Fruit fly (Drosophila melanogaster) whole organism, embryonic: ENCODE data around the gene Gk2.

ENCODE experiments used
- CG10267 ChIP-seq: fragments of 200-800 bp; sonication (Bioruptor generic); optimal IDR thresholded peaks from 2 replicates; lab custom pipeline; 2018; ENCODE audit warnings: missing biosample characterization, mild to moderate bottlenecking, missing genetic modification characterization, moderate library complexity
- CG10366 ChIP-seq: fragments of 200-800 bp; sonication (Bioruptor generic); IDR thresholded peaks from 2 replicates; pipeline ENCODE4 v1.3.6; 2022; ENCODE audit warnings: missing biosample characterization, missing genetic modification characterization
- CG11093 ChIP-seq: fragments of 200-800 bp; sonication (Bioruptor generic); IDR thresholded peaks from 3 replicates; pipeline ENCODE4 v1.3.6; 2022; ENCODE audit warnings: missing biosample characterization, missing genetic modification characterization
- CG11247 ChIP-seq: fragments of 200-800 bp; sonication (Bioruptor generic); IDR thresholded peaks from 2 replicates; pipeline ENCODE4 v1.3.6; 2022; ENCODE audit warnings: missing biosample characterization, missing genetic modification characterization
- CG12769 ChIP-seq: fragments of 200-800 bp; sonication (Bioruptor generic); optimal IDR thresholded peaks from 2 replicates; lab custom pipeline; 2019; ENCODE audit warnings: missing biosample characterization, mild to moderate bottlenecking, missing genetic modification characterization, moderate library complexity
- CG13287 ChIP-seq: fragments of 200-800 bp; sonication (Bioruptor generic); IDR thresholded peaks from 2 replicates; pipeline ENCODE4 v1.3.6; 2022; ENCODE audit warnings: missing biosample characterization, missing genetic modification characterization; ENCODE audit not compliant: partially characterized antibody
- CG14441 ChIP-seq: fragments of 200-800 bp; sonication (Bioruptor generic); IDR thresholded peaks from 2 replicates; pipeline ENCODE4 v1.3.6; 2022; ENCODE audit warnings: missing biosample characterization, missing genetic modification characterization
- CG15601 ChIP-seq: fragments of 200-800 bp; sonication (Bioruptor generic); optimal IDR thresholded peaks from 3 replicates; lab custom pipeline; 2019; ENCODE audit warnings: missing biosample characterization, mild to moderate bottlenecking, missing genetic modification characterization, moderate library complexity
- CG16779 ChIP-seq: fragments of 200-800 bp; sonication (Bioruptor generic); IDR thresholded peaks from 2 replicates; pipeline ENCODE4 v1.3.6; 2022; ENCODE audit warnings: missing biosample characterization, missing genetic modification characterization
- CG16863 ChIP-seq: fragments of 200-800 bp; sonication (Bioruptor generic); optimal IDR thresholded peaks from 3 replicates; lab custom pipeline; 2016; ENCODE audit warnings: missing biosample characterization, missing genetic modification characterization
- CG17361 ChIP-seq: fragments of 200-800 bp; sonication (Bioruptor generic); IDR thresholded peaks from 3 replicates; pipeline ENCODE4 v1.3.6; 2022; ENCODE audit warnings: missing biosample characterization, missing genetic modification characterization
- CG1792 ChIP-seq: fragments of 200-800 bp; sonication (Bioruptor generic); optimal IDR thresholded peaks from 2 replicates; lab custom pipeline; 2016; ENCODE audit warnings: missing biosample characterization, missing genetic modification characterization
- CG2120 ChIP-seq: fragments of 200-800 bp; sonication (Bioruptor generic); optimal IDR thresholded peaks from 3 replicates; lab custom pipeline; 2016; ENCODE audit warnings: missing biosample characterization, missing genetic modification characterization
- CG31441 ChIP-seq: fragments of 200-800 bp; sonication (Bioruptor generic); IDR thresholded peaks from 2 replicates; pipeline ENCODE4 v1.3.6; 2022; ENCODE audit warnings: missing biosample characterization, missing genetic modification characterization
- CG33557 ChIP-seq: fragments of 200-800 bp; sonication (Bioruptor generic); optimal IDR thresholded peaks from 2 replicates; lab custom pipeline; 2019; ENCODE audit warnings: missing biosample characterization, mild to moderate bottlenecking, missing genetic modification characterization, moderate library complexity
- CG3847 ChIP-seq: fragments of 200-800 bp; sonication (Bioruptor generic); IDR thresholded peaks from 2 replicates; pipeline ENCODE4 v1.3.6; 2022; ENCODE audit warnings: missing biosample characterization, missing genetic modification characterization
- CG5245 ChIP-seq: fragments of 200-800 bp; sonication (Bioruptor generic); optimal IDR thresholded peaks from 3 replicates; lab custom pipeline; 2016; ENCODE audit warnings: missing biosample characterization, missing genetic modification characterization
- CG7987 ChIP-seq: fragments of 200-800 bp; sonication (Bioruptor generic); optimal IDR thresholded peaks from 2 replicates; lab custom pipeline; 2018; ENCODE audit warnings: missing biosample characterization, mild to moderate bottlenecking, missing genetic modification characterization, moderate library complexity
- Doc2 ChIP-seq: fragments of 200-800 bp; sonication (Bioruptor generic); IDR thresholded peaks from 2 replicates; pipeline ENCODE4 v1.3.6; 2022; ENCODE audit warnings: missing biosample characterization, missing genetic modification characterization
- Dref ChIP-seq: fragments of 200-800 bp; sonication (Bioruptor generic); IDR thresholded peaks from 2 replicates; pipeline ENCODE4 v1.3.6; 2022; ENCODE audit warnings: missing biosample characterization, missing genetic modification characterization
- Ets65A ChIP-seq: fragments of 200-800 bp; sonication (Bioruptor generic); peaks from one replicate; lab custom pipeline; 2016; ENCODE audit warnings: missing biosample characterization, missing genetic modification characterization
- Fer2 ChIP-seq: fragments of 200-800 bp; sonication (Bioruptor generic); optimal IDR thresholded peaks from 2 replicates; lab custom pipeline; 2018; ENCODE audit warnings: missing biosample characterization, mild to moderate bottlenecking, missing genetic modification characterization, moderate library complexity
- Gug ChIP-seq: fragments of 200-800 bp; sonication (Bioruptor generic); IDR thresholded peaks from 4 replicates; pipeline ENCODE4 v1.3.6; 2022; ENCODE audit warnings: missing biosample characterization, missing genetic modification characterization
- HHEX ChIP-seq: fragments of 200-800 bp; sonication (Bioruptor generic); optimal IDR thresholded peaks from 3 replicates; lab custom pipeline; 2017; ENCODE audit warnings: missing biosample characterization, mild to moderate bottlenecking, missing genetic modification characterization, missing genetic modification reagents
- HLH3B ChIP-seq: fragments of 200-800 bp; sonication (Bioruptor generic); IDR thresholded peaks from 2 replicates; pipeline ENCODE4 v1.3.6; 2022; ENCODE audit warnings: missing biosample characterization, missing genetic modification characterization
- Hand ChIP-seq: fragments of 200-800 bp; sonication (Bioruptor generic); optimal IDR thresholded peaks from 2 replicates; lab custom pipeline; 2017; ENCODE audit warnings: mild to moderate bottlenecking, missing biosample characterization, missing genetic modification reagents, missing genetic modification characterization
- Neu2 ChIP-seq: fragments of 200-800 bp; sonication (Bioruptor generic); optimal IDR thresholded peaks from 3 replicates; lab custom pipeline; 2016; ENCODE audit warnings: missing biosample characterization, missing genetic modification characterization, borderline replicate concordance
- Oaz ChIP-seq: fragments of 200-800 bp; sonication (Bioruptor generic); IDR thresholded peaks from 2 replicates; pipeline ENCODE4 v1.3.6; 2022; ENCODE audit warnings: missing biosample characterization, missing genetic modification characterization
- Oli ChIP-seq: fragments of 200-800 bp; sonication (Bioruptor generic); optimal IDR thresholded peaks from 2 replicates; lab custom pipeline; 2018; ENCODE audit warnings: missing biosample characterization, mild to moderate bottlenecking, missing genetic modification characterization, moderate library complexity
- Pdp1 ChIP-seq, 2 experiments: fragments of 200-800 bp; sonication (Bioruptor generic); optimal IDR thresholded peaks; 3 replicates each; lab custom pipeline; 2016; ENCODE audit warnings: missing biosample characterization in 2 of 2, missing genetic modification characterization in 2 of 2, mild to moderate bottlenecking in 1 of 2, moderate library complexity in 1 of 2
- Sox100B ChIP-seq: fragments of 200-800 bp; sonication (Bioruptor generic); optimal IDR thresholded peaks from 3 replicates; lab custom pipeline; 2018; ENCODE audit warnings: missing biosample characterization, mild to moderate bottlenecking, missing genetic modification characterization
- Taf1 ChIP-seq: fragments of 200-800 bp; sonication (Bioruptor generic); IDR thresholded peaks from 2 replicates; pipeline ENCODE4 v1.3.6; 2022; ENCODE audit warnings: missing biosample characterization, missing genetic modification characterization
- abd-A ChIP-seq: fragments of 200-800 bp; sonication (Bioruptor generic); optimal IDR thresholded peaks from 3 replicates; lab custom pipeline; 2019; ENCODE audit warnings: missing biosample characterization, mild to moderate bottlenecking, missing genetic modification characterization, moderate library complexity
- br ChIP-seq: fragments of >200 bp; optimal IDR thresholded peaks from 2 replicates; lab custom pipeline; 2017
- chm ChIP-seq: fragments of 200-800 bp; sonication (Bioruptor generic); IDR thresholded peaks from 2 replicates; pipeline ENCODE4 v1.3.6; 2022; ENCODE audit warnings: missing biosample characterization, missing genetic modification characterization
- croc ChIP-seq: fragments of 200-800 bp; sonication (Bioruptor generic); conservative IDR thresholded peaks from 3 replicates; pipeline ENCODE4 v1.3.6; 2022; ENCODE audit warnings: missing biosample characterization, missing genetic modification characterization
- dmrt11E ChIP-seq: fragments of 200-800 bp; sonication (Bioruptor generic); optimal IDR thresholded peaks from 3 replicates; lab custom pipeline; 2018; ENCODE audit warnings: missing biosample characterization, mild to moderate bottlenecking, missing genetic modification characterization, moderate library complexity
- ems ChIP-seq: fragments of 200-800 bp; sonication (Bioruptor generic); optimal IDR thresholded peaks from 3 replicates; lab custom pipeline; 2016; ENCODE audit warnings: missing biosample characterization, missing genetic modification characterization
- fd3F ChIP-seq: fragments of 200-800 bp; sonication (Bioruptor generic); optimal IDR thresholded peaks from 2 replicates; lab custom pipeline; 2018; ENCODE audit warnings: missing biosample characterization, mild to moderate bottlenecking, missing genetic modification characterization, moderate library complexity
- fru ChIP-seq: fragments of >200 bp; optimal IDR thresholded peaks from 2 replicates; lab custom pipeline; 2017
- gcm2 ChIP-seq: fragments of 200-800 bp; sonication (Bioruptor generic); optimal IDR thresholded peaks from 2 replicates; lab custom pipeline; 2016; ENCODE audit warnings: missing biosample characterization, missing genetic modification characterization
- gt ChIP-seq: fragments of 200-800 bp; sonication (Bioruptor generic); IDR thresholded peaks from 2 replicates; pipeline ENCODE4 v1.3.6; 2022; ENCODE audit warnings: missing biosample characterization, missing genetic modification characterization
- hkb ChIP-seq, 2 experiments: fragments of 200-800 bp in 1 of 2; fragments of >200 bp in 1 of 2; sonication (Bioruptor generic) in 1 of 2; IDR thresholded peaks in 1 of 2; optimal IDR thresholded peaks in 1 of 2; 2 replicates each; pipeline versions ENCODE4 v1.3.6 to Lab custom; 2017 to 2022; ENCODE audit warnings: missing biosample characterization in 1 of 2, missing genetic modification characterization in 1 of 2
- kah ChIP-seq: fragments of 200-800 bp; sonication (Bioruptor generic); optimal IDR thresholded peaks from 2 replicates; lab custom pipeline; 2018; ENCODE audit warnings: missing biosample characterization, mild to moderate bottlenecking, missing genetic modification characterization
- lov ChIP-seq, 2 experiments: fragments of 200-800 bp in 1 of 2; fragments of >200 bp in 1 of 2; sonication (Bioruptor generic) in 1 of 2; IDR thresholded peaks in 1 of 2; optimal IDR thresholded peaks in 1 of 2; 2 replicates in 1 of 2; 3 replicates in 1 of 2; pipeline versions ENCODE4 v1.3.6 to Lab custom; 2017 to 2022; ENCODE audit warnings: missing biosample characterization in 1 of 2, missing genetic modification characterization in 1 of 2
- maf-S ChIP-seq: fragments of 200-800 bp; sonication (Bioruptor generic); optimal IDR thresholded peaks from 2 replicates; lab custom pipeline; 2016; ENCODE audit warnings: missing biosample characterization, missing genetic modification characterization
- nerfin-2 ChIP-seq: fragments of 200-800 bp; sonication (Bioruptor generic); IDR thresholded peaks from 2 replicates; pipeline ENCODE4 v1.3.6; 2022; ENCODE audit warnings: missing biosample characterization, missing genetic modification characterization; ENCODE audit not compliant: partially characterized antibody
- p53 ChIP-seq: fragments of 200-800 bp; sonication (Bioruptor generic); optimal IDR thresholded peaks from 2 replicates; lab custom pipeline; 2016; ENCODE audit warnings: missing biosample characterization, missing genetic modification characterization
- pfk ChIP-seq: fragments of 200-800 bp; sonication (Bioruptor generic); optimal IDR thresholded peaks from 2 replicates; lab custom pipeline; 2018; ENCODE audit warnings: missing biosample characterization, mild to moderate bottlenecking, missing genetic modification characterization, moderate library complexity
- stwl ChIP-seq: fragments of 200-800 bp; sonication (Bioruptor generic); optimal IDR thresholded peaks from 3 replicates; lab custom pipeline; 2018; ENCODE audit warnings: missing biosample characterization, mild to moderate bottlenecking, missing genetic modification characterization, moderate library complexity

Gk2 gene

DNA sequence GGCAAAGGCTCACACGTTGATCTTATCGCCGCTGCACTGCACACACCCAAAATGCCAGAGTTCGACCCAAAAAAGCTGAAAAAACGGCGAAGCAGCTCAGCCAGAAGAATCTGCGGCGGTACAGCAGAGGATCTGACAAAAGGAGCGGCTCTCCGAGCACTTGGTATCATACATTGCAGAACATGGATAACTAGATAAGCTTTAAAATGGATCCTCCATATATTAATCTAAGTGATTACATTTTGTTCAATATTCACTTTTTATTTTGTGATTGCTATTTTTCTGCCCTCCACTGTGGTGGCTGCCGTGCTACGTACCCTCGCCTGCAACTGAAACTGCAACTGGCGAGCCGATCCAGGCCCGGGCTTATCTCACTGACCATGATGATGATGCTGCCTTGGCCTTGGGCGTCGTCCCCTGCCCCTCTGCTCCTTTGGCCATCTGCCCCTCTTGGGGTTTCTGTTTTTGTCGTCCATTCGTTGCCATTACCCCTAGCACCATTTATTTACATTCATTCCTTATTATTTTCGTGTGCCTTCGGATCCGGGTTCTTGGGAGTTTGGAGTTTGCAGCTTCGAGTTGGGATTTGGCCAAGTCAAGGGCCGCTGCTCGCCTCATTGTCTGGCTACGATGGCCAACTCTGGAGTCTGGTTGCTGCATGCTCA is 46.0 kb upstream of the Gk2 start (continued):
- TF ChIP-seq lov (optimal IDR thresholded peaks at IDR 0.05; lab: Kevin White, UChicago), result no peak
- TF ChIP-seq lov (GFP tag; IDR thresholded peaks at IDR 0.05; lab: Robert Waterston, UW), result 0 out of 3 replicates have a peak, but pooled peaks have one; percentile 13
- TF ChIP-seq CG5245 (GFP tag; lab: Kevin White, UChicago), result no peak
- no peak for TF ChIP-seq Fer2
- no peak for TF ChIP-seq HLH3B (GFP tag; lab: Robert Waterston, UW)
- TF ChIP-seq stwl (tag; lab: Kevin White, UChicago), result no peak
- no peak for TF ChIP-seq CG33557 (GFP tag; lab: Kevin White, UChicago)
- TF ChIP-seq CG16779 (GFP tag; lab: Robert Waterston, UW), result no peak
- TF ChIP-seq Hand (GFP tag; lab: Kevin White, UChicago), result no peak
- no peak for TF ChIP-seq fru (lab: Kevin White, UChicago)
- TF ChIP-seq CG2120, result no peak
- TF ChIP-seq Oaz, result no peak
- no peak for TF ChIP-seq br
- TF ChIP-seq chm (GFP tag; lab: Robert Waterston, UW), result no peak
- no peak for TF ChIP-seq CG1792
- TF ChIP-seq CG10366, result peak; percentile 14; the same call in 1 of the 2 replicates
- TF ChIP-seq pfk (GFP tag; lab: Kevin White, UChicago), result no peak
- TF ChIP-seq CG11093, result no peak
- no peak for TF ChIP-seq Dref (GFP tag; lab: Robert Waterston, UW)
- no peak for TF ChIP-seq HHEX (GFP tag; lab: Kevin White, UChicago)
- TF ChIP-seq abd-A (tag; lab: Kevin White, UChicago), result no peak
- no peak for TF ChIP-seq gt (GFP tag; lab: Robert Waterston, UW)
- no peak for TF ChIP-seq Taf1 (GFP tag; lab: Robert Waterston, UW)
- TF ChIP-seq CG10267 (tag; lab: Kevin White, UChicago), result no peak
- no peak for TF ChIP-seq CG7987
- TF ChIP-seq hkb (optimal IDR thresholded peaks at IDR 0.05; lab: Kevin White, UChicago), result no peak
- no peak for TF ChIP-seq hkb (GFP tag; IDR thresholded peaks at IDR 0.05; lab: Robert Waterston, UW)
- no peak for TF ChIP-seq gcm2 (GFP tag; lab: Kevin White, UChicago)
- 0 out of 2 replicates have a peak, but pooled peaks have one; percentile 16 for TF ChIP-seq CG11247 (GFP tag; lab: Robert Waterston, UW)
- TF ChIP-seq maf-S (GFP tag; lab: Kevin White, UChicago), result no peak
- TF ChIP-seq nerfin-2 (GFP tag; lab: Robert Waterston, UW), result no peak
- peak; percentile 53 for TF ChIP-seq Ets65A (GFP tag; lab: Kevin White, UChicago)
- no peak for TF ChIP-seq Pdp1 (GFP tag; optimal IDR thresholded peaks at IDR 0.05; lab: Kevin White, UChicago)
- no peak for TF ChIP-seq CG13287 (GFP tag; lab: Robert Waterston, UW)
- no peak for TF ChIP-seq Neu2 (GFP tag; lab: Kevin White, UChicago)
- TF ChIP-seq CG3847, result no peak
- TF ChIP-seq kah (GFP tag; lab: Kevin White, UChicago), result no peak
- TF ChIP-seq p53 (GFP tag; lab: Kevin White, UChicago), result no peak
- TF ChIP-seq dmrt11E, result peak; percentile 43
- TF ChIP-seq CG12769 (tag; lab: Kevin White, UChicago), result no peak
- TF ChIP-seq CG14441, result peak; percentile 35; the same call in 1 of the 2 replicates
- no peak for TF ChIP-seq fd3F
- 0 out of 4 replicates have a peak, but pooled peaks have one; percentile 11 for TF ChIP-seq Gug
- TF ChIP-seq CG15601 (tag; lab: Kevin White, UChicago), result no peak
- TF ChIP-seq CG31441 (GFP tag; lab: Robert Waterston, UW), result no peak; the same call in 1 of the 2 replicates
- TF ChIP-seq CG17361 (GFP tag; lab: Robert Waterston, UW), result no peak
- peak; percentile 25 for TF ChIP-seq Oli (tag; lab: Kevin White, UChicago)
- TF ChIP-seq Doc2, result no peak
- no peak for TF ChIP-seq ems (GFP tag; lab: Kevin White, UChicago)
- TF ChIP-seq Sox100B (GFP tag; lab: Kevin White, UChicago), result no peak
- peak; percentile 25; the same call in 1 of the 3 replicates for TF ChIP-seq croc (GFP tag; lab: Robert Waterston, UW)
- no peak for TF ChIP-seq CG16863 (GFP tag; lab: Kevin White, UChicago)
